Worm (Caenorhabditis elegans) whole organism, L3 larva: Measurements from ENCODE around the gene meg-2.

Source experiments
- R02D3.7 ChIP-seq: fragments of 150-350 bp; optimal IDR thresholded peaks from 2 replicates; lab custom pipeline; 2014; ENCODE audit warnings: missing biosample characterization, missing genetic modification characterization
- ZK546.5 ChIP-seq: sonication (generic microtip); optimal IDR thresholded peaks from 2 replicates; lab custom pipeline; 2017; ENCODE audit warnings: missing biosample characterization, missing genetic modification characterization
- aly-2 ChIP-seq: fragments of 150-350 bp; optimal IDR thresholded peaks from 2 replicates; lab custom pipeline; 2014; ENCODE audit warnings: missing biosample characterization, missing genetic modification characterization
- ama-1 ChIP-seq: fragments of 150-350 bp; optimal IDR thresholded peaks from 2 replicates; lab custom pipeline; 2018
- ceh-16 ChIP-seq: sonication (generic microtip); optimal IDR thresholded peaks from 2 replicates; lab custom pipeline; 2017; ENCODE audit warnings: missing biosample characterization, missing genetic modification characterization
- ceh-28 ChIP-seq: fragments of 150-350 bp; optimal IDR thresholded peaks from 2 replicates; lab custom pipeline; 2014; ENCODE audit warnings: missing biosample characterization, missing genetic modification reagents, missing genetic modification characterization
- ceh-82 ChIP-seq: fragments of 150-350 bp; optimal IDR thresholded peaks from 2 replicates; lab custom pipeline; 2014; ENCODE audit warnings: missing biosample characterization, missing genetic modification characterization
- ceh-9 ChIP-seq: sonication (generic microtip); optimal IDR thresholded peaks from 2 replicates; lab custom pipeline; 2018; ENCODE audit warnings: missing biosample characterization, missing genetic modification characterization
- daf-12 ChIP-seq: fragments of 150-350 bp; optimal IDR thresholded peaks from 2 replicates; lab custom pipeline; 2014; ENCODE audit warnings: missing biosample characterization, missing genetic modification reagents, missing genetic modification characterization
- egl-27 ChIP-seq: sonication (generic microtip); optimal IDR thresholded peaks from 4 replicates; lab custom pipeline; 2017; ENCODE audit warnings: missing biosample characterization, missing genetic modification reagents, missing genetic modification characterization
- egl-5 ChIP-seq: fragments of 150-350 bp; optimal IDR thresholded peaks from 2 replicates; lab custom pipeline; 2017; ENCODE audit warnings: missing biosample characterization, missing genetic modification reagents, missing genetic modification characterization, inconsistent platforms
- elt-1 ChIP-seq: fragments of 150-350 bp; optimal IDR thresholded peaks from 2 replicates; lab custom pipeline; 2014; ENCODE audit warnings: missing biosample characterization, missing genetic modification characterization
- elt-2 ChIP-seq: sonication (generic microtip); optimal IDR thresholded peaks from 2 replicates; lab custom pipeline; 2016; ENCODE audit warnings: missing genetic modification reagents, mild to moderate bottlenecking, missing genetic modification characterization, missing compliant biosample characterization
- elt-3 ChIP-seq, 3 experiments: fragments of 150-350 bp in 1 of 3; sonication (generic microtip) in 2 of 3; optimal IDR thresholded peaks; 2 replicates in 2 of 3; 4 replicates in 1 of 3; lab custom pipeline; 2014 to 2017; ENCODE audit warnings: missing biosample characterization in 3 of 3, missing genetic modification characterization in 3 of 3
- eor-1 ChIP-seq, 2 experiments: fragments of 150-350 bp; optimal IDR thresholded peaks; 2 replicates each; lab custom pipeline; 2014 to 2018; ENCODE audit warnings: missing biosample characterization in 2 of 2, missing genetic modification characterization in 2 of 2
- fkh-10 ChIP-seq: sonication (generic microtip); optimal IDR thresholded peaks from 2 replicates; lab custom pipeline; 2017; ENCODE audit warnings: missing biosample characterization, missing genetic modification reagents, missing genetic modification characterization
- fkh-2 ChIP-seq: fragments of 150-350 bp; optimal IDR thresholded peaks from 2 replicates; lab custom pipeline; 2014; ENCODE audit warnings: missing biosample characterization, missing genetic modification reagents, missing genetic modification characterization
- fos-1 ChIP-seq: fragments of 150-350 bp; optimal IDR thresholded peaks from 2 replicates; lab custom pipeline; 2014; ENCODE audit warnings: missing biosample characterization, missing genetic modification characterization
- hmg-11 ChIP-seq: sonication (generic microtip); optimal IDR thresholded peaks from 2 replicates; lab custom pipeline; 2016; ENCODE audit warnings: missing genetic modification characterization, missing compliant biosample characterization
- jun-1 ChIP-seq: fragments of 150-350 bp; optimal IDR thresholded peaks from 2 replicates; lab custom pipeline; 2014; ENCODE audit warnings: missing biosample characterization, missing genetic modification reagents, missing genetic modification characterization
- lin-15B ChIP-seq: fragments of 150-350 bp; optimal IDR thresholded peaks from 2 replicates; lab custom pipeline; 2014; ENCODE audit warnings: missing biosample characterization, missing genetic modification characterization
- lin-39 ChIP-seq: fragments of 150-350 bp; optimal IDR thresholded peaks from 2 replicates; lab custom pipeline; 2018; ENCODE audit warnings: missing biosample characterization, missing genetic modification reagents, missing genetic modification characterization
- lsy-12 ChIP-seq: sonication (generic microtip); optimal IDR thresholded peaks from 2 replicates; lab custom pipeline; 2016; ENCODE audit warnings: mild to moderate bottlenecking, missing genetic modification characterization, missing compliant biosample characterization
- mdl-1 ChIP-seq: fragments of 150-350 bp; optimal IDR thresholded peaks from 2 replicates; lab custom pipeline; 2014; ENCODE audit warnings: missing biosample characterization, missing genetic modification characterization
- mml-1 ChIP-seq: fragments of 150-350 bp; sonication (generic microtip); optimal IDR thresholded peaks from 3 replicates; lab custom pipeline; 2014; ENCODE audit warnings: missing biosample characterization, missing genetic modification characterization
- nfya-1 ChIP-seq: sonication (generic microtip); optimal IDR thresholded peaks from 2 replicates; lab custom pipeline; 2017; ENCODE audit warnings: missing genetic modification characterization, mild to moderate bottlenecking, missing compliant biosample characterization, antibody characterized with exemption, moderate library complexity; ENCODE audit not compliant: insufficient read depth
- nhr-11 ChIP-seq: fragments of 150-350 bp; optimal IDR thresholded peaks from 2 replicates; lab custom pipeline; 2014; ENCODE audit warnings: missing biosample characterization, missing genetic modification characterization
- nhr-12 ChIP-seq: fragments of 150-350 bp; optimal IDR thresholded peaks from 2 replicates; lab custom pipeline; 2014; ENCODE audit warnings: missing biosample characterization, missing genetic modification characterization
- nhr-23 ChIP-seq: fragments of 150-350 bp; optimal IDR thresholded peaks from 2 replicates; lab custom pipeline; 2014; ENCODE audit warnings: missing biosample characterization, missing genetic modification reagents, missing genetic modification characterization
- nhr-237 ChIP-seq: fragments of 150-350 bp; optimal IDR thresholded peaks from 2 replicates; lab custom pipeline; 2014; ENCODE audit warnings: missing biosample characterization, missing genetic modification characterization
- nhr-25 ChIP-seq: sonication (generic microtip); optimal IDR thresholded peaks from 2 replicates; lab custom pipeline; 2017; ENCODE audit warnings: missing biosample characterization, missing genetic modification characterization
- nhr-28 ChIP-seq: fragments of 150-350 bp; optimal IDR thresholded peaks from 2 replicates; lab custom pipeline; 2014; ENCODE audit warnings: missing biosample characterization, missing genetic modification characterization
- nhr-43 ChIP-seq: sonication (generic microtip); optimal IDR thresholded peaks from 2 replicates; lab custom pipeline; 2016; ENCODE audit warnings: mild to moderate bottlenecking, missing genetic modification characterization, missing compliant biosample characterization; ENCODE audit not compliant: poor library complexity, severe bottlenecking
- nhr-67 ChIP-seq: fragments of 150-350 bp; optimal IDR thresholded peaks from 2 replicates; lab custom pipeline; 2014; ENCODE audit warnings: missing biosample characterization, missing genetic modification characterization
- nhr-76 ChIP-seq: fragments of 150-350 bp; sonication (generic microtip); optimal IDR thresholded peaks from 5 replicates; lab custom pipeline; 2014; ENCODE audit warnings: missing biosample characterization, missing genetic modification characterization
- nhr-77 ChIP-seq: fragments of 150-350 bp; optimal IDR thresholded peaks from 2 replicates; lab custom pipeline; 2014; ENCODE audit warnings: missing biosample characterization, missing genetic modification characterization
- pha-4 ChIP-seq: fragments of 150-350 bp; optimal IDR thresholded peaks from 2 replicates; lab custom pipeline; 2014; ENCODE audit warnings: missing biosample characterization, missing genetic modification reagents, missing genetic modification characterization
- pqm-1 ChIP-seq: fragments of 150-350 bp; optimal IDR thresholded peaks from 2 replicates; lab custom pipeline; 2017; ENCODE audit warnings: missing biosample characterization, missing genetic modification characterization, inconsistent platforms
- sea-2 ChIP-seq: fragments of 150-350 bp; sonication (generic microtip); optimal IDR thresholded peaks from 4 replicates; lab custom pipeline; 2014; ENCODE audit warnings: missing biosample characterization, missing genetic modification reagents, missing genetic modification characterization
- skn-1 ChIP-seq: fragments of 150-350 bp; optimal IDR thresholded peaks from 2 replicates; lab custom pipeline; 2014; ENCODE audit warnings: missing biosample characterization, missing genetic modification characterization
- snpc-4 ChIP-seq: fragments of 150-350 bp; optimal IDR thresholded peaks from 2 replicates; lab custom pipeline; 2014; ENCODE audit warnings: missing biosample characterization, missing genetic modification characterization
- tbx-2 ChIP-seq: sonication (generic microtip); optimal IDR thresholded peaks from 2 replicates; lab custom pipeline; 2016; ENCODE audit warnings: mild to moderate bottlenecking, missing genetic modification characterization, missing compliant biosample characterization
- unc-39 ChIP-seq: sonication (generic microtip); optimal IDR thresholded peaks from 4 replicates; lab custom pipeline; 2017; ENCODE audit warnings: missing biosample characterization, missing genetic modification characterization
- unc-62 ChIP-seq: fragments of 150-350 bp; sonication (generic microtip); optimal IDR thresholded peaks from 4 replicates; lab custom pipeline; 2014; ENCODE audit warnings: missing biosample characterization, missing genetic modification reagents, missing genetic modification characterization
- zag-1 ChIP-seq: fragments of 150-350 bp; optimal IDR thresholded peaks from 2 replicates; lab custom pipeline; 2014; ENCODE audit warnings: missing biosample characterization, missing genetic modification characterization
- ztf-11 ChIP-seq: fragments of 150-350 bp; optimal IDR thresholded peaks from 2 replicates; lab custom pipeline; 2014; ENCODE audit warnings: missing biosample characterization, missing genetic modification characterization
- ztf-4 ChIP-seq: fragments of 150-350 bp; optimal IDR thresholded peaks from 2 replicates; lab custom pipeline; 2014; ENCODE audit warnings: missing biosample characterization, missing genetic modification characterization

meg-2 gene

ce11 chrX:13974448-13975071 is 48.6 kb upstream of the meg-2 start (continued):
- TF ChIP-seq lin-39 (tag; lab: Kevin White, UChicago) (no peak), elt-1 (tag; lab: Kevin White, UChicago) (peak; percentile 90), nhr-11 (tag; lab: Kevin White, UChicago) (no peak), sea-2 (no peak), aly-2 (tag; lab: Kevin White, UChicago) (no peak), nfya-1 (no peak)

DNA sequence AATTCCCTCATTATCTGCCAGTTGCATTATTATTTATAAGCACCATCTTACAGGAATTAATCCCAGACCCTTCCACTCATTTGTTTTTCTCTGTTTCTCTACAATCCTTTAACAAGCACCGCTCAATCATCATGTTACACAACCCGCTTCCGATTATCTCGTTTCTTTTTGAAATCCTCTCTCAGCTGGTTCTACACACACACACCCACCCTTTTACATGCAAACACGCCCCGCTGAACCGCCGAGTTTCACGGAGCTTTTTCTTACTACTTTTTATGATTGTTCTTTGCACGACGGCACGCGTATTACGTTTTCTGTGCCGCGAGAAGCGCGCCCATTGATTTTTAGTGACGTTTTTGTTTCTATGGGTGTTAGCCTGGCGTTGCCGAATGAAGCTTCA is 47.8 kb upstream of the meg-2 start:
- TF ChIP-seq fos-1 (no peak), lsy-12 (tag; lab: Kevin White, UChicago) (no peak), lin-39 (tag; lab: Kevin White, UChicago) (peak; percentile 80), elt-2 (tag; lab: Kevin White, UChicago) (peak; percentile 13), hmg-11 (tag; lab: Kevin White, UChicago) (peak; percentile 32), eor-1 (tag; optimal IDR thresholded peaks at IDR 0.05; lab: Kevin White, UChicago) (no peak), lin-15B (tag; lab: Kevin White, UChicago) (peak; percentile 46), nhr-23 (tag; lab: Kevin White, UChicago) (no peak), egl-27 (tag; lab: Kevin White, UChicago) (no peak), aly-2 (tag; lab: Kevin White, UChicago) (no peak), unc-39 (tag; lab: Kevin White, UChicago) (no peak), nhr-77 (tag; lab: Kevin White, UChicago) (no peak), ceh-28 (no peak), zag-1 (tag; lab: Kevin White, UChicago) (no peak), nhr-25 (no peak), daf-12 (tag; lab: Kevin White, UChicago) (no peak), fkh-2 (no peak), ztf-4 (no peak), ceh-82 (tag; lab: Kevin White, UChicago) (no peak), skn-1 (peak; percentile 12), pha-4 (tag; lab: Kevin White, UChicago) (peak; percentile 23), nhr-28 (tag; lab: Kevin White, UChicago) (no peak), nhr-237 (tag; lab: Kevin White, UChicago) (no peak), ZK546.5 (tag; lab: Kevin White, UChicago) (no peak), ama-1 (lab: Kevin White, UChicago) (no peak), sea-2 (no peak), mdl-1 (tag; lab: Kevin White, UChicago) (peak; percentile 4), jun-1 (peak; percentile 3), ceh-9 (no peak), pqm-1 (peak; percentile 10), unc-62 (GFP tag; lab: Kevin White, UChicago) (no peak), nhr-43 (tag; lab: Kevin White, UChicago) (no peak), nhr-12 (tag; lab: Kevin White, UChicago) (no peak), tbx-2 (tag; lab: Kevin White, UChicago) (no peak), nhr-11 (tag; lab: Kevin White, UChicago) (no peak), elt-3 (tag; optimal IDR thresholded peaks at IDR 0.05; lab: Kevin White, UChicago) (no peak), nhr-67 (tag; lab: Kevin White, UChicago) (no peak), fkh-10 (GFP tag; lab: Kevin White, UChicago) (peak; percentile 4), mml-1 (no peak), ceh-16 (tag; lab: Kevin White, UChicago) (no peak), elt-1 (tag; lab: Kevin White, UChicago) (no peak), snpc-4 (no peak), egl-5 (tag; lab: Kevin White, UChicago) (peak; percentile 19), nhr-76 (no peak), ztf-11 (tag; lab: Kevin White, UChicago) (no peak), R02D3.7 (tag; lab: Kevin White, UChicago) (no peak), nfya-1 (peak; percentile 74)
